Fruit fly (Drosophila melanogaster) whole organism, embryonic: ENCODE measurements around the gene CG1847.
A peak's percentile ranks its signal among the peaks of the same experiment; 100 is the strongest.

Experiments used
- Atf6 ChIP-seq: fragments of 200-800 bp; sonication (Bioruptor generic); IDR thresholded peaks from 2 replicates; pipeline ENCODE4 v1.3.6; 2022; ENCODE audit warnings: missing biosample characterization, missing genetic modification characterization
- B-H1 ChIP-seq: fragments of 200-800 bp; sonication (Bioruptor generic); IDR thresholded peaks from 3 replicates; pipeline ENCODE4 v1.3.6; 2022; ENCODE audit warnings: missing biosample characterization, missing genetic modification characterization
- B-H2 ChIP-seq: fragments of 200-800 bp; sonication (Bioruptor generic); optimal IDR thresholded peaks from 2 replicates; lab custom pipeline; 2018; ENCODE audit warnings: missing biosample characterization, mild to moderate bottlenecking, missing genetic modification characterization
- Blimp-1 ChIP-seq: fragments of 200-800 bp; sonication (Bioruptor generic); optimal IDR thresholded peaks from 3 replicates; lab custom pipeline; 2018; ENCODE audit warnings: missing biosample characterization, missing genetic modification characterization, mild to moderate bottlenecking, moderate library complexity, missing genetic modification reagents
- CG10267 ChIP-seq: fragments of 200-800 bp; sonication (Bioruptor generic); optimal IDR thresholded peaks from 2 replicates; lab custom pipeline; 2018; ENCODE audit warnings: missing biosample characterization, mild to moderate bottlenecking, missing genetic modification characterization, moderate library complexity
- CG11247 ChIP-seq: fragments of 200-800 bp; sonication (Bioruptor generic); IDR thresholded peaks from 2 replicates; pipeline ENCODE4 v1.3.6; 2022; ENCODE audit warnings: missing biosample characterization, missing genetic modification characterization
- CG11398 ChIP-seq: fragments of 200-800 bp; sonication (Bioruptor generic); optimal IDR thresholded peaks from 2 replicates; lab custom pipeline; 2016; ENCODE audit warnings: missing biosample characterization, missing genetic modification characterization
- CG11695 ChIP-seq: fragments of 200-800 bp; sonication (Bioruptor generic); IDR thresholded peaks from 3 replicates; pipeline ENCODE4 v1.3.6; 2022; ENCODE audit warnings: missing biosample characterization, missing genetic modification characterization
- CG12659 ChIP-seq: fragments of 200-800 bp; sonication (Bioruptor generic); optimal IDR thresholded peaks from 3 replicates; lab custom pipeline; 2017; ENCODE audit warnings: mild to moderate bottlenecking, missing biosample characterization, missing genetic modification reagents, missing genetic modification characterization
- CG15011 ChIP-seq: fragments of 200-800 bp; sonication (Bioruptor generic); optimal IDR thresholded peaks from 3 replicates; lab custom pipeline; 2018; ENCODE audit warnings: missing biosample characterization, mild to moderate bottlenecking, missing genetic modification characterization
- CG1602 ChIP-seq: fragments of 200-800 bp; sonication (Bioruptor generic); optimal IDR thresholded peaks from 3 replicates; lab custom pipeline; 2016; ENCODE audit warnings: missing biosample characterization, missing genetic modification characterization
- CG1603 ChIP-seq: fragments of 200-800 bp; sonication (Bioruptor generic); optimal IDR thresholded peaks from 2 replicates; lab custom pipeline; 2019; ENCODE audit warnings: missing biosample characterization, mild to moderate bottlenecking, missing genetic modification characterization, moderate library complexity
- CG16815 ChIP-seq: fragments of 200-800 bp; sonication (Bioruptor generic); optimal IDR thresholded peaks from 3 replicates; lab custom pipeline; 2017; ENCODE audit warnings: missing biosample characterization, mild to moderate bottlenecking, missing genetic modification characterization
- CG17186 ChIP-seq: fragments of 200-800 bp; sonication (Bioruptor generic); optimal IDR thresholded peaks from 3 replicates; lab custom pipeline; 2017; ENCODE audit warnings: missing biosample characterization, missing genetic modification reagents, missing genetic modification characterization
- CG17359 ChIP-seq: fragments of 200-800 bp; sonication (Bioruptor generic); optimal IDR thresholded peaks from 3 replicates; lab custom pipeline; 2018; ENCODE audit warnings: missing biosample characterization, mild to moderate bottlenecking, missing genetic modification characterization, moderate library complexity
- CG17361 ChIP-seq: fragments of 200-800 bp; sonication (Bioruptor generic); IDR thresholded peaks from 3 replicates; pipeline ENCODE4 v1.3.6; 2022; ENCODE audit warnings: missing biosample characterization, missing genetic modification characterization
- CG18011 ChIP-seq: fragments of 200-800 bp; sonication (Bioruptor generic); optimal IDR thresholded peaks from 2 replicates; lab custom pipeline; 2017; ENCODE audit warnings: missing biosample characterization, missing genetic modification characterization, mild to moderate bottlenecking, moderate library complexity, missing genotype
- CG18262 ChIP-seq: fragments of 200-800 bp; optimal IDR thresholded peaks from 3 replicates; lab custom pipeline; 2019; ENCODE audit warnings: missing biosample characterization, mild to moderate bottlenecking, missing genetic modification characterization, moderate library complexity
- CG18619 ChIP-seq: fragments of 200-800 bp; sonication (Bioruptor generic); optimal IDR thresholded peaks from 3 replicates; lab custom pipeline; 2017; ENCODE audit warnings: missing biosample characterization, mild to moderate bottlenecking, missing genetic modification characterization
- CG31441 ChIP-seq: fragments of 200-800 bp; sonication (Bioruptor generic); IDR thresholded peaks from 2 replicates; pipeline ENCODE4 v1.3.6; 2022; ENCODE audit warnings: missing biosample characterization, missing genetic modification characterization
- CG3407 ChIP-seq: fragments of 200-800 bp; sonication (Bioruptor generic); optimal IDR thresholded peaks from 2 replicates; lab custom pipeline; 2018; ENCODE audit warnings: missing biosample characterization, mild to moderate bottlenecking, missing genetic modification characterization
- CG34224 ChIP-seq: fragments of 200-800 bp; sonication (Bioruptor generic); IDR thresholded peaks from 3 replicates; pipeline ENCODE4 v1.3.6; 2022; ENCODE audit warnings: missing biosample characterization, missing genetic modification characterization; ENCODE audit not compliant: partially characterized antibody
- CG4707 ChIP-seq: fragments of 200-800 bp; sonication (Bioruptor generic); optimal IDR thresholded peaks from 2 replicates; lab custom pipeline; 2018; ENCODE audit warnings: missing biosample characterization, mild to moderate bottlenecking, missing genetic modification characterization, moderate library complexity
- CG4820 ChIP-seq: fragments of 200-800 bp; sonication (Bioruptor generic); optimal IDR thresholded peaks from 3 replicates; lab custom pipeline; 2016; ENCODE audit warnings: missing biosample characterization, missing genetic modification characterization
- CG5953 ChIP-seq: fragments of 200-800 bp; sonication (Bioruptor generic); IDR thresholded peaks from 2 replicates; pipeline ENCODE4 v1.3.6; 2022; ENCODE audit warnings: missing biosample characterization, missing genetic modification characterization
- CG6854 ChIP-seq: fragments of 200-800 bp; sonication (Bioruptor generic); optimal IDR thresholded peaks from 3 replicates; lab custom pipeline; 2017; ENCODE audit warnings: missing biosample characterization, mild to moderate bottlenecking, missing genetic modification characterization
- CG8478 ChIP-seq: fragments of >200 bp; optimal IDR thresholded peaks from 2 replicates; lab custom pipeline; 2018
- CG9215 ChIP-seq: fragments of 200-800 bp; sonication (Bioruptor generic); IDR thresholded peaks from 2 replicates; pipeline ENCODE4 v1.3.6; 2022; ENCODE audit warnings: missing biosample characterization, missing genetic modification characterization
- CHES-1-like ChIP-seq: fragments of 200-800 bp; sonication (Bioruptor generic); optimal IDR thresholded peaks from 2 replicates; lab custom pipeline; 2016; ENCODE audit warnings: missing biosample characterization, missing genetic modification characterization
- CkIIα-i1 ChIP-seq: fragments of 200-800 bp; sonication (Bioruptor generic); IDR thresholded peaks from 2 replicates; pipeline ENCODE4 v1.3.6; 2022; ENCODE audit warnings: missing biosample characterization, missing genetic modification characterization
- Dip2 ChIP-seq: fragments of 200-800 bp; sonication (Bioruptor generic); IDR thresholded peaks from 2 replicates; pipeline ENCODE4 v1.3.6; 2022; ENCODE audit warnings: missing biosample characterization, missing genetic modification characterization
- Elba2 ChIP-seq: fragments of 200-800 bp; sonication (Bioruptor generic); optimal IDR thresholded peaks from 3 replicates; lab custom pipeline; 2016; ENCODE audit warnings: missing biosample characterization, missing genetic modification characterization
- Fer1 ChIP-seq: fragments of 200-800 bp; sonication (Bioruptor generic); optimal IDR thresholded peaks from 2 replicates; lab custom pipeline; 2017; ENCODE audit warnings: missing biosample characterization, mild to moderate bottlenecking, missing genetic modification characterization
- Fer3 ChIP-seq: fragments of 200-800 bp; sonication (Bioruptor generic); optimal IDR thresholded peaks from 2 replicates; lab custom pipeline; 2018; ENCODE audit warnings: missing biosample characterization, mild to moderate bottlenecking, missing genetic modification characterization, moderate library complexity
- Hr51 ChIP-seq, 2 experiments: fragments of 200-800 bp; sonication (Bioruptor generic); optimal IDR thresholded peaks; 2 replicates in 1 of 2; 3 replicates in 1 of 2; lab custom pipeline; 2016 to 2018; ENCODE audit warnings: missing biosample characterization in 2 of 2, missing genetic modification characterization in 2 of 2, mild to moderate bottlenecking in 1 of 2, moderate library complexity in 1 of 2
- Lhr ChIP-seq: fragments of 200-800 bp; sonication (Bioruptor generic); optimal IDR thresholded peaks from 3 replicates; lab custom pipeline; 2017; ENCODE audit warnings: mild to moderate bottlenecking, missing biosample characterization, missing genetic modification reagents, missing genetic modification characterization
- Scr ChIP-seq: fragments of 200-800 bp; sonication (Bioruptor generic); IDR thresholded peaks from 2 replicates; pipeline ENCODE4 v1.3.6; 2022; ENCODE audit warnings: missing biosample characterization, missing genetic modification characterization; ENCODE audit not compliant: partially characterized antibody
- Sin3A ChIP-seq: fragments of >200 bp; optimal IDR thresholded peaks from 2 replicates; lab custom pipeline; 2018
- dan ChIP-seq: fragments of 200-800 bp; sonication (Bioruptor generic); IDR thresholded peaks from 2 replicates; pipeline ENCODE4 v1.3.6; 2022; ENCODE audit warnings: missing biosample characterization, missing genetic modification characterization
- dm ChIP-seq: fragments of 200-800 bp; sonication (Bioruptor generic); optimal IDR thresholded peaks from 3 replicates; lab custom pipeline; 2016; ENCODE audit warnings: missing biosample characterization, missing genetic modification characterization
- dysf ChIP-seq: fragments of 200-800 bp; sonication (Bioruptor generic); IDR thresholded peaks from 3 replicates; pipeline ENCODE4 v1.3.6; 2022; ENCODE audit warnings: missing biosample characterization, missing genetic modification characterization
- lov ChIP-seq, 2 experiments: fragments of 200-800 bp in 1 of 2; fragments of >200 bp in 1 of 2; sonication (Bioruptor generic) in 1 of 2; IDR thresholded peaks in 1 of 2; optimal IDR thresholded peaks in 1 of 2; 2 replicates in 1 of 2; 3 replicates in 1 of 2; pipeline versions ENCODE4 v1.3.6 to Lab custom; 2017 to 2022; ENCODE audit warnings: missing biosample characterization in 1 of 2, missing genetic modification characterization in 1 of 2
- pzg ChIP-seq: fragments of 200-800 bp; sonication (Bioruptor generic); optimal IDR thresholded peaks from 3 replicates; lab custom pipeline; 2018; ENCODE audit warnings: missing biosample characterization, mild to moderate bottlenecking, missing genetic modification characterization, moderate library complexity
- scrt ChIP-seq: fragments of 200-800 bp; sonication (Bioruptor generic); optimal IDR thresholded peaks from 2 replicates; lab custom pipeline; 2018; ENCODE audit warnings: missing biosample characterization, mild to moderate bottlenecking, missing genetic modification characterization, moderate library complexity
- sim ChIP-seq: fragments of 200-800 bp; sonication (Bioruptor generic); IDR thresholded peaks from 2 replicates; pipeline ENCODE4 v1.3.6; 2022; ENCODE audit warnings: missing biosample characterization, missing genetic modification characterization
- sqz ChIP-seq: fragments of 200-800 bp; sonication (Bioruptor generic); optimal IDR thresholded peaks from 3 replicates; lab custom pipeline; 2018; ENCODE audit warnings: missing biosample characterization, mild to moderate bottlenecking, missing genetic modification characterization
- tap ChIP-seq: fragments of 200-800 bp; optimal IDR thresholded peaks from 3 replicates; lab custom pipeline; 2019; ENCODE audit warnings: missing biosample characterization, mild to moderate bottlenecking, missing genetic modification characterization, moderate library complexity
- trem ChIP-seq: fragments of 200-800 bp; optimal IDR thresholded peaks from 3 replicates; lab custom pipeline; 2019; ENCODE audit warnings: missing biosample characterization, mild to moderate bottlenecking, missing genetic modification characterization, moderate library complexity

CG1847 gene

dm6 chrX:11857522-11858438 is 11.2 kb upstream of the CG1847 start (continued):
- TF ChIP-seq CG4707 (GFP tag; lab: Kevin White, UChicago) (peak; percentile 64), CG31441 (GFP tag; lab: Robert Waterston, UW) (peak; percentile 91), CG17361 (GFP tag; lab: Robert Waterston, UW) (peak; percentile 85), CG18262 (tag; lab: Kevin White, UChicago) (peak; percentile 90), CG3407 (GFP tag; lab: Kevin White, UChicago) (peak; percentile 59), CHES-1-like (GFP tag; lab: Kevin White, UChicago) (no peak), CG4820 (GFP tag; lab: Kevin White, UChicago) (peak; percentile 68), Blimp-1 (GFP tag; lab: Kevin White, UChicago) (peak; percentile 74), CG12659 (GFP tag; lab: Kevin White, UChicago) (peak; percentile 64), CG5953 (GFP tag; lab: Robert Waterston, UW) (no peak), dan (GFP tag; lab: Robert Waterston, UW) (no peak), trem (peak; percentile 33), Elba2 (no peak), scrt (GFP tag; lab: Kevin White, UChicago) (peak; percentile 35), Dip2 (GFP tag; lab: Robert Waterston, UW) (no peak), CG10267 (tag; lab: Kevin White, UChicago) (peak; percentile 51), CG18011 (no peak), CG17359 (peak; percentile 82), Atf6 (GFP tag; lab: Robert Waterston, UW) (peak; percentile 20; the same call in 1 of the 2 replicates), Scr (no peak), CG11398 (GFP tag; lab: Kevin White, UChicago) (no peak), pzg (GFP tag; lab: Kevin White, UChicago) (no peak), B-H1 (GFP tag; lab: Robert Waterston, UW) (peak; percentile 82; the same call in 2 of the 3 replicates), CG1602 (GFP tag; lab: Kevin White, UChicago) (peak; percentile 32), Fer1 (GFP tag; lab: Kevin White, UChicago) (peak; percentile 57), tap (peak; percentile 69), sim (GFP tag; lab: Robert Waterston, UW) (peak; percentile 83), Fer3 (tag; lab: Kevin White, UChicago) (peak; percentile 66), B-H2 (no peak), CG18619 (GFP tag; lab: Kevin White, UChicago) (peak; percentile 36), CkIIα-i1 (GFP tag; lab: Robert Waterston, UW) (no peak), CG34224 (GFP tag; lab: Robert Waterston, UW) (no peak), CG1603 (tag; lab: Kevin White, UChicago) (peak; percentile 67), CG15011 (GFP tag; lab: Kevin White, UChicago) (peak; percentile 14), Sin3A (lab: Kevin White, UChicago) (no peak), dm (GFP tag; lab: Kevin White, UChicago) (peak; percentile 18), CG9215 (peak; percentile 53; the same call in 1 of the 2 replicates), CG6854 (GFP tag; lab: Kevin White, UChicago) (no peak), CG8478 (no peak), Lhr (GFP tag; lab: Kevin White, UChicago) (peak; percentile 42), CG16815 (GFP tag; lab: Kevin White, UChicago) (peak; percentile 44), CG11695 (GFP tag; lab: Robert Waterston, UW) (peak; percentile 81), CG11247 (peak; percentile 66), Hr51 (GFP tag; optimal IDR thresholded peaks at IDR 0.05; lab: Kevin White, UChicago) (peak in 1 of 2 experiments; percentile 81), sqz (GFP tag; lab: Kevin White, UChicago) (peak; percentile 32), CG17186 (GFP tag; lab: Kevin White, UChicago) (peak; percentile 9), lov (optimal IDR thresholded peaks at IDR 0.05; lab: Kevin White, UChicago) (no peak), lov (GFP tag; IDR thresholded peaks at IDR 0.05; lab: Robert Waterston, UW) (peak; percentile 62; the same call in 1 of the 3 replicates), dysf (GFP tag; lab: Robert Waterston, UW) (peak; percentile 89)
